Fruit fly (Drosophila melanogaster) ovary, adult (tissue): ENCODE data around the gene CG18259.

ENCODE experiments used
- CG17801 ChIP-seq: fragments of 200-800 bp; optimal IDR thresholded peaks from 2 replicates; lab custom pipeline; 2019; ENCODE audit warnings: missing biosample characterization, mild to moderate bottlenecking, missing genetic modification characterization, moderate library complexity; ENCODE audit not compliant: partially characterized antibody

Gene CG18259

DNA sequence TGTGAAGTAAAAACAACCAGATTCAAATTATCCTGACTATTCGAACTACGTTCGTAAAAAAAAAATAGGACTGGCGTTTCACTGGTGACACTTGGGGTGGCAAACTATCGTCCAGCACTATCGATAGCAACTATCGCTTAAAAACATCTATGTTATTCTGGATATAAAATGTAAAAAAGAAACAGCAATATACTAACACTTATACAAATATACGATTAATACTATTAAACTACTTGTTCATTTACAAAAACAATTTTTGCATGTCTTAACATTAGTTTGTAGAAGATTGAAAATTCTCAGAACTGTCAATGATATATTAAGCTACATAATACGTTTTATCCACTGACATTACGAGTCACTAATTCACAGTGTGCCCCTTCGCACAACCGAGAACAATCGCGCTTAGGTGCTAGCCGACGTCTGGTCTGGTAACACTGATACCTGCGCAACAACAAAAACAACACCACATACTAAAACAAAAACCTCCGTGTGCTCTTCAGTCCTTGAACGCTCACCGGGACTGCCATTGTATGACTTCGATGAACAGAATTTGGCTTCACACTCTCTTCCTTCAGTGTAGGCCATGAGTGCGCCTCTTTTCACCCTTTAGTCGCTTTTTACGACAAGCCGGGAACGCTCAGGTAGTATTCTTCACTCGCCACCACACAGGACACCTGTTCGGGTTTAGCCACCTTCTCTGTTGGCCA lies at the start of gene CG18259:
CG18259 (minus strand) TSS at position 78 of the 707 bp plus-strand sequence.
- TF ChIP-seq CG17801 = no peak

DNA sequence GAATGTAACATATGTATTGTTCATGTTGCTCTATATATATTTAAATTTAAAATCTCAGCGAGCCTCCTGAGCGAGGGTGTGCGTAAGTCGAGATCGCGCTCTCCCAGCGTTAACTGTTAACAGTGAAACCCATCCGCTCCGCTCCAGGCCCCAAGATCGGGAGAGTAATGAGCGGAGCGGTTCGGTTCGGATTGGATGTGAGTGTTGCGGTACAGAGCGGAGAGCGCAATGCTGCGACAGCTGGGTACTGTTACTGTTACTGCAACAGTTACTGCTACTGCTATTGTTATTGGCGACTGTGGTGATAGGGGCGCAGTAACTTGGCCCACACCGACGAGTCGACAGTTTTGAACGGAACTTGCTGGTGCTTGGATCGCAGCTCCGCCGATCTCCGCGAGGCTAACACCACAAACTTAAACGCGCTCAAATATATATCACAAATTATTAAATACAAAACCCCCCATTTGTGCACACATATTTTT lies 49.1 kb upstream of the CG18259 start, which contains the start of gene Pvf1:
Pvf1 (plus strand) TSS at position 312 of the 482 bp plus-strand sequence.
- peak; percentile 58 for TF ChIP-seq CG17801

- no peak for TF ChIP-seq CG17801
Measured at dm6 chrX:18830396-18830795, 47.1 kb upstream of the CG18259 start, which contains the start of gene CG7101. CG7101 (plus strand) TSS chrX:18830591.

- TF ChIP-seq CG17801 = no peak
Measured at dm6 chrX:18814944-18815343, 31.6 kb upstream of the CG18259 start.

- no peak for TF ChIP-seq CG17801
Measured at dm6 chrX:18814373-18814772, 31.1 kb upstream of the CG18259 start.

- TF ChIP-seq CG17801 = no peak
Measured at dm6 chrX:18813049-18813448, 29.8 kb upstream of the CG18259 start, which contains the start of gene CG42450. CG42450 (plus strand) TSS chrX:18813297.

dm6 chrX:18812111-18812510 lies 28.8 kb upstream of the CG18259 start:
- TF ChIP-seq CG17801 = no peak

DNA sequence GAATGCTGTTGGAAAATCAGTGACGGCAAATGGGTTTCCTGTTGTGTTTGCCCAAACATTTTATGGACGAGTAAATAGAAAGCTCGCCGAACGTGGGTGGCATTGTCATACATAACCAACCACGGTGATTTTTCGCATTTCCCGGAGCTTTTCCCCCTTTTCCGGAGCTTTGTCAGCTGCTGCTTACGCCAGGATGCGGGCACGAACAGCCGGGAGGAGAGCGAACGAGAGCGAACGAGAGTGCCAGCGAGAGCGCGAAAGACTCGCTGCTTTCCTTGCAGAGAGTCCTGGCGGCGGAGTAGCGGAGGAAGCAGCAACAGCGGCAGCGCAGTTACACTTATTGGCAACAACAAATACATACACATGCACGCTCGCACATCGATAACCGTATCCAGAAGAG lies 23.1 kb upstream of the CG18259 start, which contains the start of gene CG7058:
CG7058 (plus strand) TSS at position 330 of the 400 bp plus-strand sequence.
- TF ChIP-seq CG17801 = no peak

DNA sequence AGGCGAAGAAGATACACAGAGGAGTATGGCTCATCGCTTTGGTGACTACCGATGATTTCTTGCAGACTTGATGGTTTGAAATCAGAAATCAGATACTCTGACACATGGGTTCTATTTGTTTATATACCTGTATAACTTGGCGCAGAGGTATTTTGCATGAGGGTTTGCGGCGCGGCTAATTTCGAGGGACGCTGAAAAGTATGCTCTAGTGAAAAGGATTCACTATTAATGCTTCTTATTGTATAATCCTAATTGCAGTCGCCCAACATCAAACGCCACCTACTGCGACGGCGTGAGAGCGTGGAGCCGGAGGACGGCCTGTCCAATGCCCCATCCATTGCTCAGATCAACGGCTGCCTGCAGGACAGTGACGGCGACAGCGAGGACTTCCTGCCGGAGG lies 21.7 kb upstream of the CG18259 start:
- TF ChIP-seq CG17801 = no peak

DNA sequence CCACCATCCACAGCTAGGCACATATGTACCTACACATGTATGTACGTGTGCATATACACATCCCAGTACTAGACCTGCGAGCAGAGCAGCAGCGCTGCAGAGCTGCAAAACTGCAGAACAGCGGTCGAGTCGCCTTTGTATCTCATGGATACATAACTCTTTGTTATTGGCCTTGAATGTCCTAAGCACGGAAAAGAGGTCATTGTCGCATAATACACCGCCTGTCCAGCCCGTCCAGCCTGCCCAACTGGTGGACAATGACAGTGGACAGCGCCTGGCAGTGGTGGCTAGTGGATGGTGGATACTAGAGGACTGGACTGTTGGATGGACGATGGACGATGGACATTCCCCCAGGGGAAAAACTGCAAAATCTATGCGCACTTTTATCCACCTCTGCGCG lies 18.0 kb upstream of the CG18259 start:
- no peak for TF ChIP-seq CG17801

DNA sequence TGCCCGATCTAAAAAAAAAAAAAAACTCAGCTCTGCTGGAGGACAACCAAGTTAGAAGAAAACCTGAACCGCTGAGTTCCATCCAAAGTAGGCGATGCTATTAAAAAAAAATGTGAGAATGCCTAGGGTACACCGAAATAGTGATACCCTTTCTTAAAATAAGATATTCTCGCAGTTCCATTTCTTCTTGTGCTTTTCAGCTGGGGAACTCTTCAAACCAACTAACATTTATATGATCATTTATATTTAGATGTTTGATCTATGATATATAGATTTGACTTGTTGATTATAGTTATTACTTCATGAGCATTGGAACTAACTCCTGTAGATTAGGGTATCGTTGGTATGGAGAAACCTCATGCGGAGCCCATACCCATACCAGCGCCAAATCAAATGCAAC lies 16.9 kb upstream of the CG18259 start:
- TF ChIP-seq CG17801 = no peak

DNA sequence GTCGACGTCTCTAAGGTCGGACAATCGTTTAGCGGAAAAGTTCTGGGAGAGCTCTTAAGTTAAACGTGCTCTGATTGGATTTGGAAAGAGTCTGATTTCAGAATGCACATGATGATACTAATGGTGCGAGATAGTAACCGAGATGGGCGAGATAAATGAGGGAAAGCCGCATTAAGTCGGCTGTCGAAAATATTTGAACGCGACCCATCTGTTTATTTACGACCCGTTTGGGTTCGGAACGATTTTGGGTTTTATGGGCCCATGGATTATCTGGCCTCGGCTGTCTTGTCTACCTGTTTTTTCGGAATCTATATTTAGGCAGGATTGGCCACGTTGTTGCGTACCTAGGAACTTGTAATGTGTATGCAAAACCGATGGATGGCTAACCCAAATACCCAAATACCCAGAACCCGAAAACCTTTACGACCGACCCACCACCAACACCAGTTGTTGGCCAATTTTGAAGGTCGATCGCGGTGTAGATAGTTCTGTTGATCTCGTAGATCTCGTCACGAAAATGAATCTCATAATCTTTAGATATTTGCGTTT lies 16.1 kb upstream of the CG18259 start:
- no peak for TF ChIP-seq CG17801

- no peak for TF ChIP-seq CG17801
Measured at dm6 chrX:18797567-18797966, 14.3 kb upstream of the CG18259 start, which contains the start of gene bnb. bnb (minus strand) TSS chrX:18797687.

- no peak for TF ChIP-seq CG17801
Measured at dm6 chrX:18791368-18791767, 8.1 kb upstream of the CG18259 start, which contains the start of gene Atg101. Atg101 (plus strand) TSS chrX:18791668.

- peak; percentile 4 for TF ChIP-seq CG17801
Measured at dm6 chrX:18789353-18790210, 6.3 kb upstream of the CG18259 start.

DNA sequence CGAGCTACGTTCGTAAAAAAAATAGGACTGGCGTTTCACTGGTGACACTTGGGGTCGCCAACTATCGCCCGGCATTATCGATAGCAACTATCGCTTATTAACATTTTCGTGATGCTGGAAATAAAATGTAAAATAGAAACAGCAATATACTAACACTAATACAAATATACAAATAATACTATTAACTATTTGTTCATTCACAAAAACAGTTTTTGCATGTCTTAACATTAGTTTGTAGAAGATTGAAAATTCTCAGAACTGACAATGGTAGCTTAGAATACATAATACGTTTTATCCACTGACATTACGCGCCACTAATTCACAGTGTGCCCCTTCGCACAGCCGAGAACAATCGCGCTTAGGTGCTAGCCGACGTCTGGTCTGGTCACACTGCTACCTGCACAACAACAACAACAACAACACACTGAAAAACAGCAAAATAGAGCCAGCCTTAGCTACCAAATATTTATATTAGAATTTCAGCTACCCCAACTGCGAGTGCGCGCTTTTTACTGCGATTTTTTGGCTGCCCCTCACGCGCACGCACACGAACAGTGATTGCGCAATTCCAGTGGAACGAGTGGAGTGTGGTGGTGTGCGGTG lies 5.0 kb upstream of the CG18259 start, which contains the start of the genes CG6961 and S6KL:
CG6961 (minus strand) TSS at position 68 of the 603 bp plus-strand sequence.
S6KL (plus strand) TSS at position 322 of the 603 bp plus-strand sequence.
- peak; percentile 8 for TF ChIP-seq CG17801
